Worm (Caenorhabditis elegans) whole organism, L4 larva: ENCODE results near the gene K09E4.1.

Experiments used
- F44E2.7 ChIP-seq: fragments of 200-800 bp; sonication (Bioruptor generic); IDR thresholded peaks from 2 replicates; pipeline ENCODE4 v2.1.2; 2022; ENCODE audit warnings: missing genetic modification characterization, missing compliant biosample characterization
- T20F7.1 ChIP-seq: fragments of 200-800 bp; sonication (Bioruptor generic); optimal IDR thresholded peaks from 2 replicates; lab custom pipeline; 2018; ENCODE audit warnings: mild to moderate bottlenecking, missing genetic modification characterization, missing compliant biosample characterization
- aha-1 ChIP-seq: fragments of 150-350 bp; peaks from one replicate; lab custom pipeline; 2014; ENCODE audit warnings: missing biosample characterization, missing genetic modification characterization
- ama-1 ChIP-seq: fragments of 150-350 bp; optimal IDR thresholded peaks from 2 replicates; lab custom pipeline; 2014; ENCODE audit warnings: inconsistent platforms, mixed read lengths
- ces-1 ChIP-seq: fragments of 150-350 bp; sonication (generic microtip); optimal IDR thresholded peaks from 4 replicates; lab custom pipeline; 2014; ENCODE audit warnings: missing biosample characterization, missing genetic modification reagents, missing genetic modification characterization
- cey-2 ChIP-seq: sonication (generic microtip); optimal IDR thresholded peaks from 3 replicates; lab custom pipeline; 2017; ENCODE audit warnings: missing genetic modification characterization, mild to moderate bottlenecking, missing compliant biosample characterization, antibody characterized with exemption, borderline replicate concordance; ENCODE audit not compliant: insufficient read depth
- daf-16 ChIP-seq, 3 experiments: sonication (generic microtip); optimal IDR thresholded peaks; 2 replicates each; lab custom pipeline; 2016 to 2017; ENCODE audit warnings: missing genetic modification characterization in 3 of 3, missing genetic modification reagents in 3 of 3, mild to moderate bottlenecking in 2 of 3, missing compliant biosample characterization in 2 of 3, missing biosample characterization in 1 of 3, moderate library complexity in 1 of 3
- dmd-6 ChIP-seq: fragments of 200-800 bp; sonication (Bioruptor generic); IDR thresholded peaks from 2 replicates; pipeline ENCODE4 v1.3.6; 2022; ENCODE audit warnings: missing genetic modification reagents, missing genetic modification characterization, missing compliant biosample characterization
- dmd-9 ChIP-seq: fragments of 200-800 bp; sonication (Bioruptor generic); IDR thresholded peaks from 2 replicates; pipeline ENCODE4 v1.3.6; 2022; ENCODE audit warnings: missing genetic modification reagents, missing genetic modification characterization, missing compliant biosample characterization
- egl-27 ChIP-seq: sonication (generic microtip); optimal IDR thresholded peaks from 3 replicates; lab custom pipeline; 2017; ENCODE audit warnings: missing biosample characterization, missing genetic modification reagents, missing genetic modification characterization
- gei-8 ChIP-seq: fragments of 200-800 bp; sonication (Bioruptor generic); optimal IDR thresholded peaks from 2 replicates; lab custom pipeline; 2018; ENCODE audit warnings: mild to moderate bottlenecking, missing genetic modification characterization, missing compliant biosample characterization
- hlh-11 ChIP-seq: fragments of 200-800 bp; sonication (Bioruptor generic); optimal IDR thresholded peaks from 2 replicates; lab custom pipeline; 2018; ENCODE audit warnings: mild to moderate bottlenecking, missing genetic modification characterization, missing compliant biosample characterization
- hlh-30 ChIP-seq: sonication (generic microtip); optimal IDR thresholded peaks from 2 replicates; lab custom pipeline; 2017; ENCODE audit warnings: antibody characterized with exemption, mild to moderate bottlenecking, missing genetic modification characterization, missing compliant biosample characterization; ENCODE audit not compliant: insufficient read depth
- hmg-1.1 ChIP-seq: fragments of 200-800 bp; sonication (Bioruptor generic); IDR thresholded peaks from 2 replicates; pipeline ENCODE4 v1.3.6; 2022; ENCODE audit warnings: missing genetic modification reagents, missing genetic modification characterization, missing compliant biosample characterization
- lin-29 ChIP-seq: fragments of 200-800 bp; sonication (Bioruptor generic); IDR thresholded peaks from 2 replicates; pipeline ENCODE4 v1.3.6; 2022; ENCODE audit warnings: missing genetic modification reagents, missing genetic modification characterization, missing compliant biosample characterization
- mes-2 ChIP-seq: sonication (generic microtip); optimal IDR thresholded peaks from 2 replicates; lab custom pipeline; 2016; ENCODE audit warnings: missing genotype, mild to moderate bottlenecking, missing genetic modification characterization, missing compliant biosample characterization; ENCODE audit not compliant: poor library complexity, severe bottlenecking
- nhr-10 ChIP-seq: fragments of 150-350 bp; optimal IDR thresholded peaks from 2 replicates; lab custom pipeline; 2014; ENCODE audit warnings: missing biosample characterization, missing genetic modification characterization
- nhr-76 ChIP-seq: fragments of 150-350 bp; optimal IDR thresholded peaks from 2 replicates; lab custom pipeline; 2014; ENCODE audit warnings: missing biosample characterization, missing genetic modification characterization
- pha-4 ChIP-seq, 2 experiments: fragments of 150-350 bp in 1 of 2; fragments of 200-800 bp in 1 of 2; sonication (Bioruptor generic) in 1 of 2; IDR thresholded peaks in 1 of 2; optimal IDR thresholded peaks in 1 of 2; 2 replicates each; pipeline versions ENCODE4 v1.3.6 to Lab custom; 2014 to 2022; ENCODE audit warnings: missing genetic modification characterization in 2 of 2, missing genetic modification reagents in 2 of 2, missing biosample characterization in 1 of 2, missing compliant biosample characterization in 1 of 2
- rbr-2 ChIP-seq: sonication (generic microtip); optimal IDR thresholded peaks from 2 replicates; lab custom pipeline; 2016; ENCODE audit warnings: missing genotype, missing genetic modification characterization, missing compliant biosample characterization
- sdz-12 ChIP-seq: fragments of 200-800 bp; sonication (Bioruptor generic); optimal IDR thresholded peaks from 2 replicates; lab custom pipeline; 2018; ENCODE audit warnings: mild to moderate bottlenecking, missing genetic modification characterization, missing compliant biosample characterization
- skn-1 ChIP-seq: fragments of 150-350 bp; optimal IDR thresholded peaks from 2 replicates; lab custom pipeline; 2014; ENCODE audit warnings: missing biosample characterization, missing genetic modification characterization
- snpc-1.2 ChIP-seq: fragments of 200-800 bp; sonication (Bioruptor generic); IDR thresholded peaks from 2 replicates; pipeline ENCODE4 v1.3.6; 2022; ENCODE audit warnings: missing genetic modification reagents, missing genetic modification characterization, missing compliant biosample characterization
- tra-1 ChIP-seq: fragments of 200-800 bp; sonication (Bioruptor generic); IDR thresholded peaks from 2 replicates; pipeline ENCODE4 v1.3.6; 2022; ENCODE audit warnings: missing genetic modification reagents, missing genetic modification characterization, missing compliant biosample characterization
- zfp-3 ChIP-seq: fragments of 200-800 bp; sonication (Bioruptor generic); conservative IDR thresholded peaks from 2 replicates; pipeline ENCODE4 v1.3.6; 2022; ENCODE audit warnings: missing genetic modification reagents, missing genetic modification characterization, missing compliant biosample characterization

K09E4.1 gene

ce11 chrII:14175099-14175498 lies 37.5 kb downstream of the K09E4.1 start, which contains the start of gene Y48B6A.5:
Y48B6A.5 (minus strand) TSS chrII:14175199.
- TF ChIP-seq sdz-12 (GFP tag; lab: Kevin White, UChicago) (no peak), gei-8 (no peak), F44E2.7 (GFP tag; lab: Robert Waterston, UW) (no peak), tra-1 (GFP tag; lab: Robert Waterston, UW) (no peak), rbr-2 (tag; lab: Kevin White, UChicago) (no peak), egl-27 (tag; lab: Kevin White, UChicago) (no peak), nhr-10 (tag; lab: Kevin White, UChicago) (no peak), ama-1 (lab: Kevin White, UChicago) (no peak), dmd-9 (GFP tag; lab: Robert Waterston, UW) (no peak), zfp-3 (GFP tag; lab: Robert Waterston, UW) (no peak), ces-1 (GFP tag; lab: Kevin White, UChicago) (no peak)

DNA sequence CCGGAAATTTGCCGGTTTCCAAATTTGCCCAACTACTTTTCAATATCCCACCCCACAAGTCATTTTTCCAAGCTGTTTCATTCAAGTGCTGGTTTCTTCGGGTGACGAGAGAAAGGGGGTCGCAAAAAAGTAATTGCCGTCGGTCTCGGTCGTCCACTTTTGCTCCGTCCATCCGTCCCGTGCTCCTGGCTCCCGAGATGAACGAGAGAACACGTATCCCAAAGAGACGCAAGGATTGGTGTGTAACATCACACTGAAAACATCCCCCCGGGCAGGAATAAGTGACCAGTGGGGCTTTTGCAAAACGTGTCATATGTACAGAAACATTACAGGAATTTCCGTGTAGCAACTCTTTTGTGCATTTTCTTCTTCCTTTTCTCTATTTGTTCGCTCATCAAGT lies 39.0 kb downstream of the K09E4.1 start:
- no peak for TF ChIP-seq hlh-30 (tag; lab: Kevin White, UChicago)
- TF ChIP-seq mes-2 (tag; lab: Kevin White, UChicago) = no peak
- TF ChIP-seq gei-8 = no peak
- TF ChIP-seq snpc-1.2 (GFP tag; lab: Robert Waterston, UW) = no peak
- peak; percentile 35; the same call in 1 of the 2 replicates for TF ChIP-seq F44E2.7 (GFP tag; lab: Robert Waterston, UW)
- TF ChIP-seq pha-4 (GFP tag; IDR thresholded peaks at IDR 0.05; lab: Robert Waterston, UW) = no peak
- TF ChIP-seq pha-4 (tag; optimal IDR thresholded peaks at IDR 0.05; lab: Kevin White, UChicago) = no peak
- no peak for TF ChIP-seq hmg-1.1 (GFP tag; lab: Robert Waterston, UW)
- TF ChIP-seq hlh-11 = peak; percentile 12
- no peak for TF ChIP-seq dmd-6

DNA sequence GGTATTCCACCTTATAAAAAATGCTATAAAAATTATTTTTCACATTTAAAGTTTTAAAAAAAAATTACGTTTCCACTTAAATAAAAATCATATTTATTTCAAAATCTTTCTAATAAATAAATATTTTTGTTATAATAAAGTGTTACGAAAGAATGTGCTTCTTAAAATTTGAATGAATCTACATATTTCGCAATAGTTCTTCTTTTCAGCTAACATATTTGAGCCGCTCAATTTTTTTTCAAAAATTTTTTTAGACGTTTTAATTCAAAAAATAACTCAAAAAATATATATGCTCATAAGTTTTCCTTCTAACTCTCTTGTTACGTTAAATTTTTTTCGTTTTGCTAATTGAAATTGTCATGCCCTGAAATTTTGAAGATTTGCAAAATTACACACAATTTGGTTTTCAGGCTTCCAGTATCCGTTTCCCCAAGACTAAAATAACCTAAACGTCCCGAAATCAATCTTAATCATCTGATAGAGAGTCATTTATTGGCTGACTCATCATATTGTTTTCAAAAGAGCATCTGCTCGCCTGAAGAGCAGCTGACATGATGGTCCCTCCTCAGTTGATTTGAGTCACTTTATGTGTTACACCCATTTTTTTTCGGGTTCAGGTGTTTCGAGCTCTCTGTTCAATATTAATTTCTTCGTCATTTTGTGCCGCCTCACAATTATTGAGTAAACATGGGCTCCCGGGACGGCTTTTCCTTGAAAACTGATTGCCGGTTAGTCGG lies 40.8 kb downstream of the K09E4.1 start, which contains the start of gene efhd-1:
Gene efhd-1, plus strand, starts transcription at position 582 of the 737 bp plus-strand sequence.
- TF ChIP-seq daf-16 (GFP tag; optimal IDR thresholded peaks at IDR 0.05; lab: Kevin White, UChicago) (peak in 1 of 2 experiments; percentile 54), daf-16 (tag; optimal IDR thresholded peaks at IDR 0.05; lab: Kevin White, UChicago) (no peak), hlh-11 (peak; percentile 14), cey-2 (tag; lab: Kevin White, UChicago) (no peak)

ce11 chrII:14186937-14187336 lies 49.3 kb downstream of the K09E4.1 start:
- TF ChIP-seq nhr-76 (no peak), lin-29 (GFP tag; lab: Robert Waterston, UW) (no peak)
- TF ChIP-seq, all 104 proteins: peak for 0

- TF ChIP-seq sdz-12 (GFP tag; lab: Kevin White, UChicago) (no peak), skn-1 (no peak), T20F7.1 (GFP tag; lab: Kevin White, UChicago) (no peak), aha-1 (tag; lab: Kevin White, UChicago) (peak; percentile 15), daf-16 (GFP tag; optimal IDR thresholded peaks at IDR 0.05; lab: Kevin White, UChicago) (no peak), daf-16 (tag; optimal IDR thresholded peaks at IDR 0.05; lab: Kevin White, UChicago) (no peak)
Measured at ce11 chrII:14187456-14187855, 49.8 kb downstream of the K09E4.1 start.
